Fruit fly (Drosophila melanogaster): ENCODE measurements around the gene Tgi.

Tgi gene

DNA sequence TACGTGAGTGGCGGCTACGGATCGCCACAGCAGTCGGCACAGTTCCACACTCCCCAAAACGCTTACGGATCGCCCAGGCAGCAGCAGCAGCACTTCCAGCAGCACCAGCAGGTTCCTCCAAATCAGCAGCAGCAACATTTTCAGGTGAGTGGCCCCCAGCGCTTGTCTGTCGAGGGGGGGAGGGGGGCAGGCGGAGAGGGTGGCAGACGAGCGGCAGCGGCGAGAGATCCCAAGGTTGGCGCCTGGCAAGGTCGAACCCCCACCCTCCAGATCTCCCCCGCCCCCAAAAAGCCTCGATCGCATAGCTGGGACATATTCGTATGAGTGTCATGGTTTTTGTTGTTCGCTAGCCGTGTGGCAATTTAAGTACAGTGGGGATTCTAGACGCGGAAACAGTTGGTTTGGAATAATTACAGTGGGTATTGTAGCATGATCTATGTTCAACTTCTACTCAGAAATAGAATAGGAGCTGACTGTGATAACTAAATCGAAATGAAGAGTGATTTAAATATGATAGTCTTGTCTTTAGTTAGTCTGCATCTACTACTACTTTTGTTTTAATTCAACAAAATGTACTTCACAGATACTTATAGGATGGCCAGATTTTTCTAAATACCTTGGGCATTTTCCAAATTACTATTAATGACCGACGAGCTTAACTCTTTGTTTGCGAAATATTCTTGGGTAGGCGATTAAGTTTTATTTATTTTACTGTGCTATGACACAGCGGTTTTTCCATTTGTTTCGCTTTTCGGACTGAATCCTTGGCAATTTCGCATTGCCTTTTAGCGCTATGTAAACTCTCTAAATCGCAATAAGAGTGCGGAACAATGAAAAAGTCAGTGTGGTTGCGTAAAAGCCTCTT is 8.0 kb upstream of the Tgi start (continued):
- TF ChIP-seq dimm (GFP tag; IDR thresholded peaks at IDR 0.05) (no peak), nmo (GFP tag; optimal IDR thresholded peaks at IDR 0.05) (peak; percentile 4), CG6175 (GFP tag; IDR thresholded peaks at IDR 0.05) (peak; percentile 84), pnt (GFP tag; optimal IDR thresholded peaks at IDR 0.05) (no peak), tna (GFP tag; IDR thresholded peaks at IDR 0.05; ENCODE audit: partially characterized antibody) (0 out of 2 replicates have a peak, but pooled peaks have one; percentile 34), CG5953 (GFP tag; IDR thresholded peaks at IDR 0.05) (no peak), Oaz (GFP tag; IDR thresholded peaks at IDR 0.05) (0 out of 2 replicates have a peak, but pooled peaks have one; percentile 8), Hmx (GFP tag; optimal IDR thresholded peaks at IDR 0.05) (no peak), CG8290 (GFP tag; optimal IDR thresholded peaks at IDR 0.05) (no peak), CG8290 (tag; optimal IDR thresholded peaks at IDR 0.05) (peak in 1 of 2 experiments; percentile 58), inv (GFP tag; IDR thresholded peaks at IDR 0.05; ENCODE audit: partially characterized antibody) (no peak), CkIIα-i1 (GFP tag; IDR thresholded peaks at IDR 0.05) (no peak), CG1603 (tag; optimal IDR thresholded peaks at IDR 0.05) (peak; percentile 16), Hr51 (GFP tag; optimal IDR thresholded peaks at IDR 0.05) (peak in 1 of 2 experiments; percentile 45), CG13424 (tag; optimal IDR thresholded peaks at IDR 0.05) (peak; percentile 24), Dip3 (GFP tag; optimal IDR thresholded peaks at IDR 0.05) (peak; percentile 29), ab (GFP tag; optimal IDR thresholded peaks at IDR 0.05) (no peak), Tbp (GFP tag; optimal IDR thresholded peaks at IDR 0.05) (no peak), CG4282 (GFP tag; optimal IDR thresholded peaks at IDR 0.05) (no peak), Deaf1 (tag; optimal IDR thresholded peaks at IDR 0.05) (no peak), sr (GFP tag; IDR thresholded peaks at IDR 0.05) (0 out of 3 replicates have a peak, but pooled peaks have one; percentile 37), Doc3 (GFP tag; IDR thresholded peaks at IDR 0.05; ENCODE audit: partially characterized antibody) (no peak), Med (GFP tag) (peak; percentile 62), crp (GFP tag; optimal IDR thresholded peaks at IDR 0.05) (no peak), Elba2 (GFP tag; optimal IDR thresholded peaks at IDR 0.05) (no peak), lmd (GFP tag; IDR thresholded peaks at IDR 0.05) (peak; percentile 55), CG3838 (GFP tag; optimal IDR thresholded peaks at IDR 0.05) (no peak), sens-2 (GFP tag; IDR thresholded peaks at IDR 0.05) (0 out of 2 replicates have a peak, but pooled peaks have one; percentile 6), sens (GFP tag) (peak; percentile 29), Sry-β (GFP tag; optimal IDR thresholded peaks at IDR 0.05) (no peak), CG2678 (tag; optimal IDR thresholded peaks at IDR 0.05) (peak; percentile 49), CG9876 (GFP tag; optimal IDR thresholded peaks at IDR 0.05) (no peak), lilli (GFP tag; optimal IDR thresholded peaks at IDR 0.05) (peak; percentile 33), MESR4 (GFP tag; optimal IDR thresholded peaks at IDR 0.05) (no peak), Jarid2 (GFP tag; optimal IDR thresholded peaks at IDR 0.05) (no peak), grau (tag; optimal IDR thresholded peaks at IDR 0.05) (peak; percentile 86), CoRest (tag; optimal IDR thresholded peaks at IDR 0.05) (peak; percentile 48), ind (GFP tag; optimal IDR thresholded peaks at IDR 0.05) (peak; percentile 34), zfh2 (GFP tag; optimal IDR thresholded peaks at IDR 0.05) (peak; percentile 24), dpn (GFP tag; optimal IDR thresholded peaks at IDR 0.05) (peak in 1 of 2 experiments; percentile 22), CG15514 (GFP tag; optimal IDR thresholded peaks at IDR 0.05) (peak; percentile 32), CG11247 (GFP tag; IDR thresholded peaks at IDR 0.05) (no peak), Hmr (GFP tag; optimal IDR thresholded peaks at IDR 0.05) (peak; percentile 32), CG8765 (GFP tag; IDR thresholded peaks at IDR 0.05) (no peak), gem (tag; optimal IDR thresholded peaks at IDR 0.05) (peak; percentile 38), slou (GFP tag; optimal IDR thresholded peaks at IDR 0.05) (peak; percentile 10), CG15269 (tag; optimal IDR thresholded peaks at IDR 0.05) (peak; percentile 64), Xrp1 (GFP tag; IDR thresholded peaks at IDR 0.05) (0 out of 2 replicates have a peak, but pooled peaks have one; percentile 12), CG12659 (GFP tag; optimal IDR thresholded peaks at IDR 0.05) (peak; percentile 35)
